Worm (Caenorhabditis elegans) whole organism, late embryonic: Measurements from ENCODE around the gene Y82E9BL.6.

Experiments used
- C08G9.2 ChIP-seq: sonication (generic microtip); optimal IDR thresholded peaks from 2 replicates; lab custom pipeline; 2016; ENCODE audit warnings: mild to moderate bottlenecking, missing genetic modification characterization, moderate library complexity, missing compliant biosample characterization
- ahr-1 ChIP-seq: sonication (generic microtip); optimal IDR thresholded peaks from 2 replicates; lab custom pipeline; 2016; ENCODE audit warnings: missing genetic modification characterization, missing compliant biosample characterization
- ama-1 ChIP-seq: fragments of 150-350 bp; optimal IDR thresholded peaks from 2 replicates; lab custom pipeline; 2014
- ceh-14 ChIP-seq: sonication (generic microtip); optimal IDR thresholded peaks from 2 replicates; lab custom pipeline; 2016; ENCODE audit warnings: missing genotype, missing genetic modification characterization, missing compliant biosample characterization
- ceh-22 ChIP-seq: sonication (generic microtip); optimal IDR thresholded peaks from 2 replicates; lab custom pipeline; 2017; ENCODE audit warnings: missing biosample characterization, missing genetic modification characterization
- ceh-24 ChIP-seq: sonication (generic microtip); optimal IDR thresholded peaks from 2 replicates; lab custom pipeline; 2016; ENCODE audit warnings: mild to moderate bottlenecking, missing genetic modification characterization, missing compliant biosample characterization
- ceh-30 ChIP-seq: fragments of 150-350 bp; optimal IDR thresholded peaks from 2 replicates; lab custom pipeline; 2014; ENCODE audit warnings: missing biosample characterization, missing genetic modification characterization
- ceh-34 ChIP-seq: sonication (generic microtip); optimal IDR thresholded peaks from 2 replicates; lab custom pipeline; 2016; ENCODE audit warnings: mild to moderate bottlenecking, missing genetic modification characterization, missing compliant biosample characterization
- ceh-45 ChIP-seq: fragments of 200-800 bp; sonication (Bioruptor generic); IDR thresholded peaks from 2 replicates; pipeline ENCODE4 v1.3.6; 2022; ENCODE audit warnings: missing genetic modification reagents, missing genetic modification characterization, missing compliant biosample characterization
- che-1 ChIP-seq: sonication (generic microtip); optimal IDR thresholded peaks from 2 replicates; lab custom pipeline; 2016; ENCODE audit warnings: mild to moderate bottlenecking, missing genetic modification characterization, missing compliant biosample characterization
- dmd-4 ChIP-seq: sonication (generic microtip); optimal IDR thresholded peaks from 2 replicates; lab custom pipeline; 2016; ENCODE audit warnings: borderline replicate concordance, missing genetic modification characterization, missing compliant biosample characterization
- elt-2 ChIP-seq: sonication (generic microtip); optimal IDR thresholded peaks from 2 replicates; lab custom pipeline; 2016; ENCODE audit warnings: missing genetic modification reagents, missing genetic modification characterization, missing compliant biosample characterization
- elt-4 ChIP-seq: sonication (generic microtip); optimal IDR thresholded peaks from 2 replicates; lab custom pipeline; 2016; ENCODE audit warnings: missing genetic modification characterization, missing compliant biosample characterization
- eyg-1 ChIP-seq: sonication (generic microtip); optimal IDR thresholded peaks from 2 replicates; lab custom pipeline; 2016; ENCODE audit warnings: missing genotype, missing genetic modification characterization, missing compliant biosample characterization
- fax-1 ChIP-seq: sonication (generic microtip); optimal IDR thresholded peaks from 2 replicates; lab custom pipeline; 2016; ENCODE audit warnings: missing genotype, missing genetic modification characterization, missing compliant biosample characterization
- fkh-10 ChIP-seq: fragments of 150-350 bp; optimal IDR thresholded peaks from 2 replicates; lab custom pipeline; 2014; ENCODE audit warnings: missing biosample characterization, missing genetic modification reagents, missing genetic modification characterization
- hlh-15 ChIP-seq: sonication (generic microtip); optimal IDR thresholded peaks from 2 replicates; lab custom pipeline; 2016; ENCODE audit warnings: missing genetic modification characterization, missing compliant biosample characterization
- hlh-30 ChIP-seq: sonication (generic microtip); optimal IDR thresholded peaks from 2 replicates; lab custom pipeline; 2017; ENCODE audit warnings: antibody characterized with exemption, missing genetic modification characterization, missing compliant biosample characterization; ENCODE audit not compliant: insufficient read depth
- hlh-6 ChIP-seq: sonication (generic microtip); optimal IDR thresholded peaks from 2 replicates; lab custom pipeline; 2016; ENCODE audit warnings: missing genotype, missing genetic modification characterization, missing compliant biosample characterization
- lim-6 ChIP-seq: sonication (generic microtip); optimal IDR thresholded peaks from 2 replicates; lab custom pipeline; 2016; ENCODE audit warnings: missing genetic modification characterization, missing compliant biosample characterization
- lin-11 ChIP-seq: fragments of 200-800 bp; sonication (Bioruptor generic); optimal IDR thresholded peaks from 2 replicates; lab custom pipeline; 2018; ENCODE audit warnings: mild to moderate bottlenecking, missing genetic modification characterization, missing compliant biosample characterization
- madf-2 ChIP-seq: sonication (generic microtip); optimal IDR thresholded peaks from 2 replicates; lab custom pipeline; 2017; ENCODE audit warnings: missing genetic modification characterization, missing compliant biosample characterization
- mec-3 ChIP-seq: sonication (generic microtip); optimal IDR thresholded peaks from 2 replicates; lab custom pipeline; 2016; ENCODE audit warnings: borderline replicate concordance, missing genetic modification characterization, missing compliant biosample characterization
- nfya-1 ChIP-seq: sonication (generic microtip); optimal IDR thresholded peaks from 2 replicates; lab custom pipeline; 2017; ENCODE audit warnings: missing genetic modification characterization, mild to moderate bottlenecking, missing compliant biosample characterization, antibody characterized with exemption, moderate library complexity
- npax-4 ChIP-seq: sonication (generic microtip); optimal IDR thresholded peaks from 2 replicates; lab custom pipeline; 2016; ENCODE audit warnings: missing genetic modification characterization, missing compliant biosample characterization
- odd-2 ChIP-seq: sonication (generic microtip); optimal IDR thresholded peaks from 2 replicates; lab custom pipeline; 2017; ENCODE audit warnings: antibody characterized with exemption, mild to moderate bottlenecking, missing genetic modification characterization, missing compliant biosample characterization
- pag-3 ChIP-seq: sonication (generic microtip); optimal IDR thresholded peaks from 2 replicates; lab custom pipeline; 2016; ENCODE audit warnings: missing compliant biosample characterization, missing genetic modification characterization, borderline replicate concordance
- pat-9 ChIP-seq: fragments of 200-800 bp; sonication (Bioruptor generic); optimal IDR thresholded peaks from 2 replicates; lab custom pipeline; 2018; ENCODE audit warnings: mild to moderate bottlenecking, missing genetic modification characterization, moderate library complexity, missing compliant biosample characterization
- pha-4 ChIP-seq: fragments of 150-350 bp; optimal IDR thresholded peaks from 2 replicates; lab custom pipeline; 2018; ENCODE audit warnings: missing biosample characterization, missing genetic modification reagents, missing genetic modification characterization
- pqm-1 ChIP-seq: sonication (generic microtip); optimal IDR thresholded peaks from 2 replicates; lab custom pipeline; 2016; ENCODE audit warnings: missing genetic modification characterization, missing compliant biosample characterization
- pros-1 ChIP-seq: fragments of 150-350 bp; optimal IDR thresholded peaks from 2 replicates; lab custom pipeline; 2014; ENCODE audit warnings: missing biosample characterization, missing genetic modification reagents, missing genetic modification characterization
- rnt-1 ChIP-seq: sonication (generic microtip); optimal IDR thresholded peaks from 2 replicates; lab custom pipeline; 2016; ENCODE audit warnings: missing genetic modification characterization, missing compliant biosample characterization
- sox-4 ChIP-seq: sonication (generic microtip); optimal IDR thresholded peaks from 2 replicates; lab custom pipeline; 2017; ENCODE audit warnings: mild to moderate bottlenecking, missing genetic modification characterization, inconsistent platforms, missing compliant biosample characterization
- tbx-7 ChIP-seq: sonication (generic microtip); optimal IDR thresholded peaks from 2 replicates; lab custom pipeline; 2016; ENCODE audit warnings: missing genotype, missing genetic modification characterization, missing compliant biosample characterization
- unc-3 ChIP-seq, 2 experiments: fragments of 200-800 bp in 1 of 2; sonication (Bioruptor generic) in 1 of 2; sonication (generic microtip) in 1 of 2; conservative IDR thresholded peaks in 1 of 2; optimal IDR thresholded peaks in 1 of 2; 2 replicates each; pipeline versions ENCODE4 v1.3.6 to Lab custom; 2016 to 2022; ENCODE audit warnings: missing compliant biosample characterization in 2 of 2, missing genetic modification characterization in 2 of 2, missing genetic modification reagents in 1 of 2
- unc-42 ChIP-seq: sonication (generic microtip); optimal IDR thresholded peaks from 2 replicates; lab custom pipeline; 2016; ENCODE audit warnings: missing genotype, missing genetic modification characterization, missing compliant biosample characterization
- unc-55 ChIP-seq: sonication (generic microtip); optimal IDR thresholded peaks from 2 replicates; lab custom pipeline; 2017; ENCODE audit warnings: missing biosample characterization, missing genetic modification reagents, missing genetic modification characterization
- unc-86 ChIP-seq: sonication (generic microtip); optimal IDR thresholded peaks from 2 replicates; lab custom pipeline; 2016; ENCODE audit warnings: missing genetic modification characterization, missing compliant biosample characterization
- zip-5 ChIP-seq: sonication (generic microtip); optimal IDR thresholded peaks from 2 replicates; lab custom pipeline; 2016; ENCODE audit warnings: missing genetic modification characterization, missing compliant biosample characterization
- ztf-16 ChIP-seq: sonication (generic microtip); optimal IDR thresholded peaks from 2 replicates; lab custom pipeline; 2017; ENCODE audit warnings: missing genetic modification characterization, missing compliant biosample characterization

Y82E9BL.6 gene

ce11 chrIII:1340240-1340639 lies 5.4 kb downstream of the Y82E9BL.6 start, which contains the start of gene fbxa-5:
Gene fbxa-5, minus strand, starts transcription at chrIII:1340340.
- TF ChIP-seq hlh-6 (tag; lab: Kevin White, UChicago), result no peak
- no peak for TF ChIP-seq ceh-34 (tag; lab: Kevin White, UChicago)
- no peak for TF ChIP-seq tbx-7
- no peak for TF ChIP-seq unc-42 (tag; lab: Kevin White, UChicago)
- no peak for TF ChIP-seq pros-1 (tag; lab: Kevin White, UChicago)
- no peak for TF ChIP-seq ceh-45 (GFP tag; lab: Robert Waterston, UW)
- TF ChIP-seq lim-6 (tag; lab: Kevin White, UChicago), result no peak
- no peak for TF ChIP-seq zip-5 (tag; lab: Kevin White, UChicago)
- no peak for TF ChIP-seq hlh-15 (tag; lab: Kevin White, UChicago)
- no peak for TF ChIP-seq fax-1 (tag; lab: Kevin White, UChicago)
- no peak for TF ChIP-seq odd-2 (tag; lab: Kevin White, UChicago)
- TF ChIP-seq elt-2 (tag; lab: Kevin White, UChicago), result no peak
- TF ChIP-seq ztf-16 (tag; lab: Kevin White, UChicago), result no peak
- no peak for TF ChIP-seq sox-4 (tag; lab: Kevin White, UChicago)
- TF ChIP-seq pat-9 (tag; lab: Kevin White, UChicago), result no peak
- TF ChIP-seq, all 69 proteins: peak for 0

DNA sequence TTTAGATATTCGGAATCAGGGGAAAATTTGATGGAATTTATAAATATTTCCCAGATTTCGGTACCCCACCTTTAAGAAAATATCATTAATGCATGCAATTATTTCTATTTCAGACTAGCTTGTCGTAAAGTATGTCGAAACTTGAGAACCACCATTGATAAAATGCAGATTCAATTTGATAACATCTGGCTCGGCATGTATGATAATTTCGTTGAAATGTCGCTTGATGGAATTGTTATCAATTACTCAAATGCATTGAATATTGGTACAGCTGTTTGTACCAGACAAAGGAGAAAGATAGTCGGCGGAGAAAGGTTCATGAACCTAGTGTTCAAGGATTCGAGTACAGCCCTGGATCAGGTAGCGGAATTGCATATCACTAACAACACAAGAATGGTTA lies 13.7 kb downstream of the Y82E9BL.6 start, which contains the start of gene Y82E9BL.19:
TSS of gene Y82E9BL.19 (plus strand) at position 123 of the 400 bp plus-strand sequence.
- no peak for TF ChIP-seq ceh-24
- TF ChIP-seq hlh-30 (tag; lab: Kevin White, UChicago), result no peak
- no peak for TF ChIP-seq unc-86 (tag; lab: Kevin White, UChicago)
- no peak for TF ChIP-seq hlh-6 (tag; lab: Kevin White, UChicago)
- no peak for TF ChIP-seq pqm-1 (tag; lab: Kevin White, UChicago)
- no peak for TF ChIP-seq pag-3 (tag; lab: Kevin White, UChicago)
- no peak for TF ChIP-seq unc-3 (GFP tag; conservative IDR thresholded peaks at IDR 0.05; lab: Robert Waterston, UW)
- no peak for TF ChIP-seq unc-3 (tag; optimal IDR thresholded peaks at IDR 0.05; lab: Kevin White, UChicago)
- TF ChIP-seq che-1 (tag; lab: Kevin White, UChicago), result no peak
- no peak for TF ChIP-seq fkh-10 (GFP tag; lab: Kevin White, UChicago)
- no peak for TF ChIP-seq eyg-1 (tag; lab: Kevin White, UChicago)
- no peak for TF ChIP-seq fax-1 (tag; lab: Kevin White, UChicago)
- TF ChIP-seq elt-4 (tag; lab: Kevin White, UChicago), result no peak
- TF ChIP-seq madf-2 (tag; lab: Kevin White, UChicago), result no peak
- no peak for TF ChIP-seq ceh-22 (tag; lab: Kevin White, UChicago)
- TF ChIP-seq, all 69 proteins: peak for 0

ce11 chrIII:1326490-1326889 lies 19.1 kb downstream of the Y82E9BL.6 start, which contains the start of gene Y82E9BL.18:
Gene Y82E9BL.18, plus strand, starts transcription at chrIII:1326790.
- TF ChIP-seq elt-2 (tag; lab: Kevin White, UChicago) (no peak), C08G9.2 (no peak), elt-4 (tag; lab: Kevin White, UChicago) (no peak), unc-55 (GFP tag; lab: Kevin White, UChicago) (no peak), pqm-1 (tag; lab: Kevin White, UChicago) (no peak), lin-11 (tag; lab: Kevin White, UChicago) (no peak), unc-3 (GFP tag; conservative IDR thresholded peaks at IDR 0.05; lab: Robert Waterston, UW) (no peak), unc-3 (tag; optimal IDR thresholded peaks at IDR 0.05; lab: Kevin White, UChicago) (no peak), pha-4 (no peak), ceh-30 (tag; lab: Kevin White, UChicago) (no peak), dmd-4 (tag; lab: Kevin White, UChicago) (no peak)

DNA sequence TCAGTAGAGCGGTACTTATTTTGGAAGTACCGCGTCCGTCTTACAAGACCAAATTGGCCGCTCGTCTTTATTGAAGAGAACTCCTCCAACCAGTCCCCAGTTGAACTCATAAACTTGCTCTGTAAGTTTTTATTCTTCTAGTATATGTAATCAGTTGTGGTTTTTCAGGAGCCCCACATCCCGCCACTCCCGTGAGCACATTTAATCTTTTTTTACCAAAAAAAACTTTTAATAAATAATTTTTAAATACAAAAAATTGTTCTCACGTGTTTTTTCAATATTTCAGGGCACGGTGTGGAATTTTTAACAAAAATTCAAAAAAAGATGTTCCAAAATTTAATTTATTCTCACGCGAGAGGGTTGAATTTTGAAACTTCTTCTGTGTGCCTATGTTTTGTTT lies 21.1 kb downstream of the Y82E9BL.6 start, which contains the start of gene fbxa-14:
TSS of gene fbxa-14 (minus strand) at position 101 of the 400 bp plus-strand sequence.
- no peak for TF ChIP-seq ceh-14 (tag; lab: Kevin White, UChicago)
- TF ChIP-seq fax-1 (tag; lab: Kevin White, UChicago), result no peak
- no peak for TF ChIP-seq mec-3 (tag; lab: Kevin White, UChicago)
- no peak for TF ChIP-seq ztf-16 (tag; lab: Kevin White, UChicago)
- TF ChIP-seq ceh-24, result no peak
- no peak for TF ChIP-seq nfya-1
- TF ChIP-seq ceh-22 (tag; lab: Kevin White, UChicago), result no peak
- TF ChIP-seq ahr-1 (tag; lab: Kevin White, UChicago), result no peak
- no peak for TF ChIP-seq sox-4 (tag; lab: Kevin White, UChicago)
- no peak for TF ChIP-seq npax-4
- no peak for TF ChIP-seq ama-1 (lab: Kevin White, UChicago)
- no peak for TF ChIP-seq pros-1 (tag; lab: Kevin White, UChicago)
- TF ChIP-seq rnt-1 (tag; lab: Kevin White, UChicago), result no peak
- TF ChIP-seq zip-5 (tag; lab: Kevin White, UChicago), result no peak
- TF ChIP-seq hlh-6 (tag; lab: Kevin White, UChicago), result no peak
